Worm (Caenorhabditis elegans) whole organism, L2 larva: ENCODE measurements around the gene F53A9.9.
A peak's percentile ranks its signal among the peaks of the same experiment; 100 is the strongest.

Experiments
- C34F6.9 ChIP-seq: fragments of 150-350 bp; optimal IDR thresholded peaks from 2 replicates; lab custom pipeline; 2014; ENCODE audit warnings: missing biosample characterization, missing genetic modification characterization
- F13H6.1 ChIP-seq: sonication (generic microtip); optimal IDR thresholded peaks from 2 replicates; lab custom pipeline; 2016; ENCODE audit warnings: missing genetic modification characterization, missing compliant biosample characterization
- R02D3.7 ChIP-seq: fragments of 150-350 bp; optimal IDR thresholded peaks from 2 replicates; lab custom pipeline; 2014; ENCODE audit warnings: missing biosample characterization, missing genetic modification characterization
- aly-2 ChIP-seq: fragments of 150-350 bp; optimal IDR thresholded peaks from 2 replicates; lab custom pipeline; 2014; ENCODE audit warnings: missing biosample characterization, missing genetic modification characterization
- ama-1 ChIP-seq: fragments of 150-350 bp; optimal IDR thresholded peaks from 2 replicates; lab custom pipeline; 2018; ENCODE audit warnings: inconsistent platforms
- blmp-1 ChIP-seq: sonication (generic microtip); optimal IDR thresholded peaks from 2 replicates; lab custom pipeline; 2017; ENCODE audit warnings: missing genetic modification characterization, mild to moderate bottlenecking, missing compliant biosample characterization, antibody characterized with exemption, moderate library complexity; ENCODE audit not compliant: insufficient read depth
- ceh-16 ChIP-seq: fragments of 150-350 bp; optimal IDR thresholded peaks from 2 replicates; lab custom pipeline; 2014; ENCODE audit warnings: missing biosample characterization, missing genetic modification characterization
- crh-2 ChIP-seq: sonication (generic microtip); optimal IDR thresholded peaks from 2 replicates; lab custom pipeline; 2017; ENCODE audit warnings: missing biosample characterization, missing genetic modification characterization
- dmd-4 ChIP-seq: sonication (generic microtip); optimal IDR thresholded peaks from 2 replicates; lab custom pipeline; 2017; ENCODE audit warnings: missing biosample characterization, missing genetic modification characterization
- elt-3 ChIP-seq: sonication (generic microtip); optimal IDR thresholded peaks from 2 replicates; lab custom pipeline; 2017; ENCODE audit warnings: missing biosample characterization, missing genetic modification characterization
- lin-11 ChIP-seq: fragments of 150-350 bp; sonication (generic microtip); optimal IDR thresholded peaks from 2 replicates; lab custom pipeline; 2014; ENCODE audit warnings: missing biosample characterization, missing genetic modification characterization, inconsistent platforms, mixed read lengths
- lin-13 ChIP-seq: fragments of 150-350 bp; optimal IDR thresholded peaks from 2 replicates; lab custom pipeline; 2014; ENCODE audit warnings: missing biosample characterization, missing genetic modification reagents, missing genetic modification characterization
- lsy-2 ChIP-seq, 2 experiments: fragments of 150-350 bp in 1 of 2; sonication (generic microtip) in 1 of 2; optimal IDR thresholded peaks; 2 replicates each; lab custom pipeline; 2014 to 2017; ENCODE audit warnings: missing biosample characterization in 2 of 2, missing genetic modification characterization in 2 of 2
- mbf-1 ChIP-seq: sonication (generic microtip); optimal IDR thresholded peaks from 2 replicates; lab custom pipeline; 2017; ENCODE audit warnings: missing biosample characterization, missing genetic modification characterization
- mdl-1 ChIP-seq, 2 experiments: fragments of 150-350 bp in 1 of 2; sonication (generic microtip) in 1 of 2; optimal IDR thresholded peaks; 2 replicates each; lab custom pipeline; 2017; ENCODE audit warnings: missing biosample characterization in 2 of 2, missing genetic modification characterization in 2 of 2
- nhr-11 ChIP-seq: fragments of 150-350 bp; optimal IDR thresholded peaks from 2 replicates; lab custom pipeline; 2014; ENCODE audit warnings: missing biosample characterization, missing genetic modification characterization
- nhr-12 ChIP-seq: fragments of 150-350 bp; optimal IDR thresholded peaks from 2 replicates; lab custom pipeline; 2014; ENCODE audit warnings: missing biosample characterization, missing genetic modification characterization
- nhr-129 ChIP-seq: fragments of 150-350 bp; optimal IDR thresholded peaks from 2 replicates; lab custom pipeline; 2014; ENCODE audit warnings: missing biosample characterization, missing genetic modification characterization
- nhr-237 ChIP-seq: fragments of 150-350 bp; optimal IDR thresholded peaks from 2 replicates; lab custom pipeline; 2014; ENCODE audit warnings: missing biosample characterization, missing genetic modification characterization
- nhr-77 ChIP-seq: fragments of 150-350 bp; optimal IDR thresholded peaks from 2 replicates; lab custom pipeline; 2014; ENCODE audit warnings: missing biosample characterization, missing genetic modification characterization
- skn-1 ChIP-seq: sonication (generic microtip); optimal IDR thresholded peaks from 2 replicates; lab custom pipeline; 2017; ENCODE audit warnings: missing biosample characterization, missing genetic modification characterization
- sma-3 ChIP-seq: sonication (generic microtip); optimal IDR thresholded peaks from 2 replicates; lab custom pipeline; 2016; ENCODE audit warnings: missing genetic modification reagents, missing genetic modification characterization, missing compliant biosample characterization
- sma-9 ChIP-seq, 2 experiments: fragments of 150-350 bp in 1 of 2; sonication (generic microtip) in 1 of 2; optimal IDR thresholded peaks; 2 replicates each; lab custom pipeline; 2014 to 2016; ENCODE audit warnings: missing genetic modification characterization in 2 of 2, mild to moderate bottlenecking in 1 of 2, missing biosample characterization in 1 of 2, missing compliant biosample characterization in 1 of 2, missing genetic modification reagents in 1 of 2, moderate library complexity in 1 of 2
- snpc-4 ChIP-seq: fragments of 150-350 bp; optimal IDR thresholded peaks from 2 replicates; lab custom pipeline; 2014; ENCODE audit warnings: missing biosample characterization, missing genetic modification characterization
- unc-39 ChIP-seq: fragments of 150-350 bp; optimal IDR thresholded peaks from 2 replicates; lab custom pipeline; 2014; ENCODE audit warnings: missing biosample characterization, missing genetic modification characterization
- unc-55 ChIP-seq: fragments of 150-350 bp; sonication (generic microtip); optimal IDR thresholded peaks from 3 replicates; lab custom pipeline; 2014; ENCODE audit warnings: missing biosample characterization, missing genetic modification reagents, missing genetic modification characterization
- unc-62 ChIP-seq: fragments of 150-350 bp; optimal IDR thresholded peaks from 2 replicates; lab custom pipeline; 2014; ENCODE audit warnings: missing biosample characterization, missing genetic modification reagents, missing genetic modification characterization
- ztf-1 ChIP-seq: fragments of 200-800 bp; sonication (Bioruptor generic); conservative IDR thresholded peaks from 2 replicates; pipeline ENCODE4 v1.3.6; 2022; ENCODE audit warnings: missing genetic modification characterization, missing compliant biosample characterization
- ztf-4 ChIP-seq: fragments of 150-350 bp; optimal IDR thresholded peaks from 2 replicates; lab custom pipeline; 2014; ENCODE audit warnings: missing biosample characterization, missing genetic modification characterization

F53A9.9 gene

DNA sequence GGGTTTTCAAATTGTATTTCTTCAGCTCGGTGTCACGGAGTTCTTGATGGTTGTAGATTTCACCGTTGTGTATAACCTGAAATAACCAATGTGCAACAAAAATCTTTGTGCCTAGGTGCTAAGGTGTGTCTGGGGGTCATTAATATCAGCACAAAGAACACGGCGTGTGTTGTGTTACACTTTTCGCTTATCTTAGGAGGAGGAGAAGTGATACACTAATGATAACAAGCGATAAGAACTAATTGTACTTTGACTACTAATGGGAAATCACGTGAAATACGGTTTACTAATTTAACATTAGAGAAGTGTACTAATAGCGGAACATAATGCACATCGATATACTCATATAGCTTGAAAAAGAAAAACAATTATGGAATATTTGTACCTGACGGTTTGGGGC lies 29.7 kb upstream of the F53A9.9 start (continued):
- no peak for TF ChIP-seq lin-13 (GFP tag; lab: Kevin White, UChicago)
- no peak for TF ChIP-seq mbf-1 (tag; lab: Kevin White, UChicago)
- TF ChIP-seq nhr-129 (tag; lab: Kevin White, UChicago) = peak; percentile 37
- TF ChIP-seq sma-9 (GFP tag; optimal IDR thresholded peaks at IDR 0.05; lab: Kevin White, UChicago) = peak; percentile 94
- no peak for TF ChIP-seq sma-9 (tag; optimal IDR thresholded peaks at IDR 0.05; lab: Kevin White, UChicago)

DNA sequence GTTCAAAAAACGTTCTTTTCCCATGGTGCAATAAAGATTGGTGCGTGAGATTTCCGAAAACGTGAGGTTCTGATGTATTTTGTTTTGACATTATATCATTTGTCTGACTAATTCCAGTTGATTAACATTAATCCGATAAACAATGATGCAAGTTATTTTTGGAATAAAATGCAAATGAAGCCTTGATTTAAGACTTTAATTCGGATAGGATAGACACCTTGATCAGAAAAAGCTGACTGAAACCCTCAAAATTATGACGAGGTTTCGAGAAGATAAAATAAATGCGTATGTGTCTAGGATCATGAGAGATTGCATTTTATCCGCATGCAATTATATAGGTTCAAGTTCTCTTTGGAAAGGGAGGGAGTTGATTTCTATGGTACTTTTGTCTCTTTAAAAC lies 25.0 kb upstream of the F53A9.9 start:
- TF ChIP-seq nhr-77 (tag; lab: Kevin White, UChicago) (no peak), nhr-11 (no peak), F13H6.1 (no peak), lsy-2 (tag; optimal IDR thresholded peaks at IDR 0.05; lab: Kevin White, UChicago) (no peak), ztf-1 (no peak)

DNA sequence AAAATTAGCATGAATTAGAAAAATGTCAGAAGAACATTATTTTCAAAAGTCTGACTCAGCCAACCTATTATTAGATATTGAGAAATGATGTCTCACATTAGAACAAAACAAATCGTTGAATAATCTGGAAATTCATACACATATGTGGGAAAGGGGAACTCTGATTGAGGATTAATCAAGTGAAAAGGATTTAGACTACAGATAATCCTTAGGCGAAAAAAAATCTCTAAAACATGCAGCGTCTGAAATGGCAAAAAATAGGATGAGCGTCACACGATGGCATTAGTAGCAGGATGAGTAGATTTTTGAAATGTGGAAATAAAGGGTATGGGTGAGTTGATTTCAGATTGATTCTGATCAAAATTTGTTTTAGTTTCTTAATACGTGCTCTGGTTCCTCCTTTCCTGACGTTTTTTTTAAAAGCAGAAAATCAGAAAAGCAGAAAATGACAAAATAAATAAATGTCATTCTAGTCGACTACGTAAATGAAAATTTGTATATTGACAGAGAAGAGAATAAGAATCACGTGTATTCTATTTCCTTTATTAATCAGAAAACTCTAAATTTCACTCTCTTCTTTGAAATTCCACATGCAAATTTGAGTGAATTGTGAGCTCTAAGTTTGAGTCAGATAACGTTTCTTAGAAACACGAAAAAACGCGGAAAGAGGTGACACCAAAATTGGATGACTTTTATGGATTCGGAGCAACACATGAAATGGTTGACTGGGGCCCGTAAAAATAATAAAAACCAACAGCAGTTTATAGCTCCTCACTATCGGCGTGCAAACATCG lies 23.8 kb upstream of the F53A9.9 start:
- no peak for TF ChIP-seq ceh-16 (tag; lab: Kevin White, UChicago)
- TF ChIP-seq lin-11 (tag; lab: Kevin White, UChicago) = no peak
- no peak for TF ChIP-seq ama-1 (lab: Kevin White, UChicago)
- TF ChIP-seq C34F6.9 = no peak
- no peak for TF ChIP-seq nhr-11
- TF ChIP-seq unc-55 (GFP tag; lab: Kevin White, UChicago) = no peak
- no peak for TF ChIP-seq dmd-4 (tag; lab: Kevin White, UChicago)
- TF ChIP-seq crh-2 (tag; lab: Kevin White, UChicago) = no peak
- TF ChIP-seq skn-1 (tag; lab: Kevin White, UChicago) = no peak
- no peak for TF ChIP-seq unc-62 (GFP tag; lab: Kevin White, UChicago)

DNA sequence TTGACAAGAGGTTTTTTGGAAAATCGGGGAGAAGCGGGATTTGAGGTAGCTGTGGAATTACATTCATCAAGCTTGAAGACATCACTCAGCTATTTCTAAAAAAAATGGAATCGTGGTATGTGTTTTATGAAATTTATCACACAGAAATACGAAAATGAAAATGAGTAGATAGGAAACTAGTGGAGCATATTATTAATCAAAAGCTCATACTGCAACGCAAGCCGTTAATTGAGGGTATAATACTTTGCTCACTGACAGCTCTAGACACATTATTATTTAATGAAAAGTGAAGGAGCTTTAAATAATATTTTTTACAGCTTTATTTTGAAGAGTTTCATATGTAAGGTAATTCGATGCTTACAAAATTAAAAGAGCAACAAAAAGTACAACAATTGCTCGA lies 22.3 kb upstream of the F53A9.9 start, which contains the start of gene M02D8.7:
TSS of gene M02D8.7 (minus strand) at position 101 of the 400 bp plus-strand sequence.
- no peak for TF ChIP-seq unc-55 (GFP tag; lab: Kevin White, UChicago)
- TF ChIP-seq snpc-4 = no peak
- TF ChIP-seq nhr-12 = no peak

DNA sequence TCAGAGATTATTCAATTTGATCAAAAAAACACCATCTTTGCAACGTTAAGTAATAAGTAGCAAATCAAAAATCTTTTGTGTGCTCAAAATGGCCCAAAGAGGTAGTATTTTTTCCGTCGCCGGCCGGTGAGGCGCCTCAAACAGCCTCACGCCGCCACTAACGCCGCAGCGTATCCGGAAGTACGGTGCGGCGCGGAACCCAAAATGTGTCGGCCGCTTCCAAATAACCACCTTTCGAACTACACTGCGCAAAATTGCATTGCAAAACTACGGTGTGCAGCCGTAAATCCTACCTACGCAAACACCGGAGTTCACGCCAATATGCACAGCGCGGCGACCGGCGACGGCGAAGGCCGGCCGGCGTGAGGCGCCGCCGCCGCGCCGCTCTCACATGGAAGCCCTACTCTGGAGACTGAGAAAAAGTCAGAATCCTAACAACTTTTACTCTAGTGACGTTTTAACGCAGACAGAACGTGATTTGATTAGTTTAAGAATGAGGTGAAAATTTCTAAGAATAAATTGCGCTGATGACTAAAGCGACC lies 21.1 kb upstream of the F53A9.9 start:
- TF ChIP-seq sma-3 (no peak), snpc-4 (peak; percentile 1)

DNA sequence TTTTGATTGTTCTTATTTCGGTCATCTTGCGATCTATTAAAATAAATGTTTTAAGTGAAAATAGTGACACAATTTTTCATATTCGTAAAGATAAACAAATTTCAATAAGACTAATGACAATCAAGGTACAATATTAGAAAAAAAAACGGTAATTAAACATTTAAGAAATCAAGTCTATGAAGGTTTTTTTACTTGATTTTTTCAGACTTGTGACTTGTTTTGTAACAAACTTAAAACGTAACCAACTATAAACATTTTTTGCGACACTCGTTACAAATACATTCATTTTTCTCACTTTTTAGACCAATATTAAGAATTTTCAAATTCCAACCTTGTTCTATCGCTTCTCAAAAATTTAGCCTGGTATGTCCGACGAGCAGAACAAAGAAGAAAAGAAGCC lies 18.8 kb upstream of the F53A9.9 start, which contains the start of gene M02D8.2:
TSS of gene M02D8.2 (plus strand) at position 301 of the 400 bp plus-strand sequence.
- TF ChIP-seq nhr-11 (no peak), mdl-1 (tag; optimal IDR thresholded peaks at IDR 0.05; lab: Kevin White, UChicago) (no peak), blmp-1 (no peak), nhr-237 (tag; lab: Kevin White, UChicago) (no peak), sma-9 (GFP tag; optimal IDR thresholded peaks at IDR 0.05; lab: Kevin White, UChicago) (no peak), sma-9 (tag; optimal IDR thresholded peaks at IDR 0.05; lab: Kevin White, UChicago) (no peak), nhr-129 (tag; lab: Kevin White, UChicago) (no peak), dmd-4 (tag; lab: Kevin White, UChicago) (no peak)

DNA sequence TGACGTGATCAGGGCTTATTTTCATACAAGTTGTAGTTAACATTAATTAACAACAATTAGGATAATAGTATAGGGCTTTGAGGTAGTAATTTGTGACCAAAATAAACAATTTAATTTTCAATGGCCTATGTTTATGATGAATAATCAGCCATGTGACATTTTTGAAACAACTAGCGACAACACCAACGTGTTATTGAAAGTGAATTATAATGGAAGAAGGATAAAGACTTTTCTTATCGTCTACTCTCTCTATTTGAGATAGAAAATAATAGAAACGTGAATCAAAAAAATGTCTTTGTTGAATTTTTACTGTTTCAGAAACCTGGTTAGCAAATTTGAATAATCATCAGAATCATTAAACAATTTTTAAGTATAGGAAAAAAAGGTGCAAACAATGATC lies 17.2 kb upstream of the F53A9.9 start:
- TF ChIP-seq elt-3 = no peak
- TF ChIP-seq ztf-4 (tag; lab: Kevin White, UChicago) = no peak
- TF ChIP-seq sma-9 (GFP tag; optimal IDR thresholded peaks at IDR 0.05; lab: Kevin White, UChicago) = no peak
- no peak for TF ChIP-seq sma-9 (tag; optimal IDR thresholded peaks at IDR 0.05; lab: Kevin White, UChicago)
- TF ChIP-seq R02D3.7 (tag; lab: Kevin White, UChicago) = no peak
- no peak for TF ChIP-seq unc-39 (tag; lab: Kevin White, UChicago)
- TF ChIP-seq blmp-1 = no peak
- no peak for TF ChIP-seq nhr-129 (tag; lab: Kevin White, UChicago)
- TF ChIP-seq nhr-11 = no peak
- no peak for TF ChIP-seq lsy-2 (tag; optimal IDR thresholded peaks at IDR 0.05; lab: Kevin White, UChicago)
- TF ChIP-seq ztf-1 = no peak
- TF ChIP-seq aly-2 = no peak
- TF ChIP-seq lin-11 (tag; lab: Kevin White, UChicago) = no peak
